Worm (Caenorhabditis elegans): ENCODE results near the gene K10C2.2.

ce11 chrX:6407805-6408204 is 25.8 kb downstream of the K10C2.2 start:
- TF ChIP-seq snpc-4 (tag; optimal IDR thresholded peaks at IDR 0.05) (no peak), nhr-28 (tag; optimal IDR thresholded peaks at IDR 0.05) (no peak), ces-1 (GFP tag; optimal IDR thresholded peaks at IDR 0.05) (no peak), sptf-1 (tag; optimal IDR thresholded peaks at IDR 0.05) (no peak), mab-5 (tag; optimal IDR thresholded peaks at IDR 0.05) (no peak), nhr-2 (tag; optimal IDR thresholded peaks at IDR 0.05) (no peak), M03D4.4 (tag; optimal IDR thresholded peaks at IDR 0.05) (no peak), ztf-11 (tag; optimal IDR thresholded peaks at IDR 0.05) (no peak), nhr-237 (tag; optimal IDR thresholded peaks at IDR 0.05) (no peak), unc-62 (GFP tag; optimal IDR thresholded peaks at IDR 0.05) (no peak), drap-1 (GFP tag; optimal IDR thresholded peaks at IDR 0.05) (no peak), ceh-39 (tag; optimal IDR thresholded peaks at IDR 0.05) (no peak), elt-3 (tag; optimal IDR thresholded peaks at IDR 0.05) (no peak), lsy-2 (tag; optimal IDR thresholded peaks at IDR 0.05) (no peak)
